Worm (Caenorhabditis elegans) whole organism, young adult: ENCODE measurements around the gene ZK1307.1.

ENCODE experiments used
- D2030.7 ChIP-seq: fragments of 200-800 bp; sonication (Bioruptor generic); IDR thresholded peaks from 2 replicates; pipeline ENCODE4 v1.3.6; 2022; ENCODE audit warnings: missing genetic modification reagents, missing genetic modification characterization, missing compliant biosample characterization
- F10E7.11 ChIP-seq: sonication (generic microtip); optimal IDR thresholded peaks from 2 replicates; lab custom pipeline; 2017; ENCODE audit warnings: mild to moderate bottlenecking, missing genetic modification characterization, moderate library complexity, missing compliant biosample characterization
- F33H1.4 ChIP-seq: fragments of 200-800 bp; sonication (Bioruptor generic); IDR thresholded peaks from 2 replicates; pipeline ENCODE4 v1.3.6; 2022; ENCODE audit warnings: missing genetic modification reagents, missing genetic modification characterization, missing compliant biosample characterization
- F55B11.4 ChIP-seq: sonication (generic microtip); optimal IDR thresholded peaks from 2 replicates; lab custom pipeline; 2016; ENCODE audit warnings: missing compliant biosample characterization, missing genetic modification characterization, borderline replicate concordance; ENCODE audit not compliant: insufficient read depth
- F57A8.1 ChIP-seq: fragments of 200-800 bp; sonication (Bioruptor generic); optimal IDR thresholded peaks from 2 replicates; lab custom pipeline; 2018; ENCODE audit warnings: mild to moderate bottlenecking, missing genetic modification characterization, moderate library complexity, missing compliant biosample characterization
- T07F8.4 ChIP-seq: sonication (generic microtip); optimal IDR thresholded peaks from 2 replicates; lab custom pipeline; 2016; ENCODE audit warnings: mild to moderate bottlenecking, missing genetic modification characterization, moderate library complexity, missing compliant biosample characterization
- T26A5.8 ChIP-seq: sonication (generic microtip); optimal IDR thresholded peaks from 2 replicates; lab custom pipeline; 2016; ENCODE audit warnings: missing genetic modification characterization, missing compliant biosample characterization
- Y67H2A.10 ChIP-seq: fragments of 200-800 bp; sonication (Bioruptor generic); conservative IDR thresholded peaks from 2 replicates; pipeline ENCODE4 v1.3.6; 2022; ENCODE audit warnings: missing genetic modification reagents, missing genetic modification characterization, missing compliant biosample characterization
- Y79H2A.3 ChIP-seq: fragments of 200-800 bp; sonication (Bioruptor generic); conservative IDR thresholded peaks from 2 replicates; pipeline ENCODE4 v1.3.6; 2022; ENCODE audit warnings: missing genetic modification reagents, missing genetic modification characterization, missing compliant biosample characterization
- ZK185.1 ChIP-seq: sonication (generic microtip); optimal IDR thresholded peaks from 2 replicates; lab custom pipeline; 2016; ENCODE audit warnings: mild to moderate bottlenecking, missing genetic modification characterization, missing compliant biosample characterization; ENCODE audit not compliant: poor library complexity, severe bottlenecking
- akir-1 ChIP-seq: fragments of 200-800 bp; sonication (Bioruptor generic); optimal IDR thresholded peaks from 2 replicates; lab custom pipeline; 2018; ENCODE audit warnings: mild to moderate bottlenecking, missing genetic modification characterization, moderate library complexity, missing compliant biosample characterization
- aptf-2 ChIP-seq: fragments of 200-800 bp; sonication (Bioruptor generic); conservative IDR thresholded peaks from 2 replicates; pipeline ENCODE4 v1.3.6; 2022; ENCODE audit warnings: missing genetic modification reagents, missing genetic modification characterization, missing compliant biosample characterization
- aptf-3 ChIP-seq: fragments of 200-800 bp; sonication (Bioruptor generic); IDR thresholded peaks from 2 replicates; pipeline ENCODE4 v1.3.6; 2022; ENCODE audit warnings: missing genetic modification characterization, missing compliant biosample characterization
- ccch-3 ChIP-seq: fragments of 200-800 bp; sonication (Bioruptor generic); optimal IDR thresholded peaks from 2 replicates; lab custom pipeline; 2018; ENCODE audit warnings: mild to moderate bottlenecking, missing genetic modification characterization, missing compliant biosample characterization
- ceh-40 ChIP-seq: fragments of 200-800 bp; sonication (Bioruptor generic); IDR thresholded peaks from 2 replicates; pipeline ENCODE4 v1.3.6; 2022; ENCODE audit warnings: missing genetic modification characterization, missing compliant biosample characterization
- ceh-58 ChIP-seq: fragments of 200-800 bp; sonication (Bioruptor generic); IDR thresholded peaks from 2 replicates; pipeline ENCODE4 v1.3.6; 2022; ENCODE audit warnings: missing genetic modification characterization, missing compliant biosample characterization
- chd-7 ChIP-seq: sonication (generic microtip); optimal IDR thresholded peaks from 2 replicates; lab custom pipeline; 2016; ENCODE audit warnings: mild to moderate bottlenecking, missing genetic modification characterization, moderate library complexity, missing compliant biosample characterization
- dox-1 ChIP-seq: fragments of 200-800 bp; sonication (Bioruptor generic); IDR thresholded peaks from 2 replicates; pipeline ENCODE4 v1.3.6; 2022; ENCODE audit warnings: missing genetic modification reagents, missing genetic modification characterization, missing compliant biosample characterization
- dpff-1 ChIP-seq: sonication (generic microtip); optimal IDR thresholded peaks from 2 replicates; lab custom pipeline; 2017; ENCODE audit warnings: mild to moderate bottlenecking, missing genetic modification characterization, missing compliant biosample characterization
- egl-18 ChIP-seq: fragments of 200-800 bp; sonication (Bioruptor generic); IDR thresholded peaks from 2 replicates; pipeline ENCODE4 v1.3.6; 2022; ENCODE audit warnings: missing genetic modification reagents, missing genetic modification characterization, missing compliant biosample characterization
- egrh-3 ChIP-seq: fragments of 200-800 bp; sonication (Bioruptor generic); IDR thresholded peaks from 2 replicates; pipeline ENCODE4 v1.3.6; 2022; ENCODE audit warnings: missing genetic modification reagents, missing genetic modification characterization, missing compliant biosample characterization
- hmg-1.2 ChIP-seq: fragments of 200-800 bp; sonication (Bioruptor generic); IDR thresholded peaks from 2 replicates; pipeline ENCODE4 v1.3.6; 2022; ENCODE audit warnings: missing genetic modification reagents, missing genetic modification characterization, missing compliant biosample characterization
- hmg-20 ChIP-seq: fragments of 200-800 bp; sonication (Bioruptor generic); IDR thresholded peaks from 2 replicates; pipeline ENCODE4 v1.3.6; 2022; ENCODE audit warnings: missing genetic modification reagents, missing genetic modification characterization, missing compliant biosample characterization
- hrde-1 ChIP-seq: sonication (generic microtip); optimal IDR thresholded peaks from 2 replicates; lab custom pipeline; 2016; ENCODE audit warnings: missing genetic modification characterization, mild to moderate bottlenecking, missing compliant biosample characterization, moderate library complexity, missing genotype, missing genetic modification reagents, borderline replicate concordance
- hsf-1 ChIP-seq: fragments of 200-800 bp; sonication (Bioruptor generic); IDR thresholded peaks from 2 replicates; pipeline ENCODE4 v1.3.6; 2022; ENCODE audit warnings: missing genetic modification reagents, missing genetic modification characterization, missing compliant biosample characterization
- lag-1 ChIP-seq: fragments of 200-800 bp; sonication (Bioruptor generic); IDR thresholded peaks from 2 replicates; pipeline ENCODE4 v1.3.6; 2022; ENCODE audit warnings: missing genetic modification reagents, missing genetic modification characterization, missing compliant biosample characterization
- lin-40 ChIP-seq: sonication (generic microtip); optimal IDR thresholded peaks from 2 replicates; lab custom pipeline; 2016; ENCODE audit warnings: missing genetic modification characterization, mild to moderate bottlenecking, missing compliant biosample characterization, missing genotype, missing genetic modification reagents
- lin-54 ChIP-seq: fragments of 200-800 bp; sonication (Bioruptor generic); optimal IDR thresholded peaks from 2 replicates; lab custom pipeline; 2018; ENCODE audit warnings: mild to moderate bottlenecking, missing genetic modification characterization, missing compliant biosample characterization
- lsl-1 ChIP-seq: fragments of 200-800 bp; sonication (Bioruptor generic); optimal IDR thresholded peaks from 2 replicates; lab custom pipeline; 2018; ENCODE audit warnings: mild to moderate bottlenecking, missing genetic modification characterization, moderate library complexity, missing compliant biosample characterization
- madf-3 ChIP-seq: fragments of 200-800 bp; sonication (Bioruptor generic); IDR thresholded peaks from 2 replicates; pipeline ENCODE4 v1.3.6; 2022; ENCODE audit warnings: missing genetic modification reagents, missing genetic modification characterization, missing compliant biosample characterization
- madf-6 ChIP-seq: fragments of 200-800 bp; sonication (Bioruptor generic); IDR thresholded peaks from 2 replicates; pipeline ENCODE4 v1.3.6; 2022; ENCODE audit warnings: missing genetic modification reagents, missing genetic modification characterization, missing compliant biosample characterization
- mcd-1 ChIP-seq: fragments of 200-800 bp; sonication (Bioruptor generic); IDR thresholded peaks from 2 replicates; pipeline ENCODE4 v1.3.6; 2022; ENCODE audit warnings: missing genetic modification reagents, missing genetic modification characterization, missing compliant biosample characterization
- nfyb-1 ChIP-seq: fragments of 200-800 bp; sonication (Bioruptor generic); IDR thresholded peaks from 2 replicates; pipeline ENCODE4 v1.3.6; 2022; ENCODE audit warnings: missing genetic modification reagents, missing genetic modification characterization, missing compliant biosample characterization
- nhr-80 ChIP-seq: sonication (generic microtip); optimal IDR thresholded peaks from 2 replicates; lab custom pipeline; 2016; ENCODE audit warnings: missing genetic modification characterization, missing compliant biosample characterization
- tbx-9 ChIP-seq: sonication (generic microtip); optimal IDR thresholded peaks from 2 replicates; lab custom pipeline; 2016; ENCODE audit warnings: borderline replicate concordance, missing genetic modification characterization, inconsistent platforms, missing compliant biosample characterization
- zfh-2 ChIP-seq: fragments of 200-800 bp; sonication (Bioruptor generic); conservative IDR thresholded peaks from 2 replicates; pipeline ENCODE4 v1.3.6; 2022; ENCODE audit warnings: missing genetic modification reagents, missing genetic modification characterization, missing compliant biosample characterization

Gene ZK1307.1

DNA sequence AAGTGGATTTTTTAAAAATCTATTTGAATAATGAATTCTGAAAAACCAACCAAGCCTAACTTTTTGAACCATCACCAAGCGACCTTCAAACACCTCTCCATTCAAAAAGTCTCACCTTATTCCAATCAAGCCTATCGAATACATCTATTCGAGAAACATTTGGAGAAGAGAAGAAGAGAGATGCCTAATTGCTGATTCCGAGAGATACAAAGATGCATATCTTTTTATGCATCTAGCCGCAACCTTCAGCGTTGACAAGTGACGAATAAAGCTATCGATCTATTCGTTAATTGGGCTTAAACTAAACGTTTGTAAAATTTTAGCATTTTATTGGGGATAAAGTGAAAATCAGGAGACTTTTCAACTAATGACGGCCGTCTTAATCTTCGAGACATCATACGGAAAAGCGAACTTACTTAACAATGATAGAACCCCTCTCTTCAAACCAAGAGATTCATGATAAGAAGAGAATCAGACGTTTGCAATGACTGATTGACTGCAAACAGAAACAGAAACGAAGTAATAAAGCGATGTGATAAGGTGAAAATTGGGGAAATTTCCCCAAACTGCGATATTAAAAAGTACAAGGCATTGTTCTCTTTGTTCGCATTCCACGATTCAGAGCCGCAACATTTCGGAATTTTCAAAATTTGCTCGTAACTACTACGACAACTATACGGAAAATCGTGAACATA lies 10.3 kb downstream of the ZK1307.1 start:
- TF ChIP-seq hrde-1 (tag; lab: Kevin White, UChicago) (no peak), lsl-1 (GFP tag; lab: Kevin White, UChicago) (no peak), dpff-1 (tag; lab: Kevin White, UChicago) (no peak), hmg-20 (GFP tag; lab: Robert Waterston, UW) (no peak), madf-6 (GFP tag; lab: Robert Waterston, UW) (0 out of 2 replicates have a peak, but pooled peaks have one; percentile 31), aptf-2 (GFP tag; lab: Robert Waterston, UW) (no peak), nhr-80 (tag; lab: Kevin White, UChicago) (peak; percentile 50), lin-54 (GFP tag; lab: Kevin White, UChicago) (no peak), madf-3 (GFP tag; lab: Robert Waterston, UW) (no peak), ceh-40 (GFP tag; lab: Robert Waterston, UW) (no peak)

ce11 chrII:9644438-9644837 lies 10.9 kb downstream of the ZK1307.1 start, which contains the start of gene fzr-1:
fzr-1 (minus strand) TSS chrII:9644466.
- no peak for TF ChIP-seq lag-1
- no peak for TF ChIP-seq mcd-1 (GFP tag; lab: Robert Waterston, UW)
- no peak for TF ChIP-seq Y79H2A.3 (GFP tag; lab: Robert Waterston, UW)
- TF ChIP-seq F57A8.1 (GFP tag; lab: Kevin White, UChicago): no peak
- no peak for TF ChIP-seq lin-40 (tag; lab: Kevin White, UChicago)
- TF ChIP-seq tbx-9: no peak
- TF ChIP-seq, all 124 proteins: peak for 0

DNA sequence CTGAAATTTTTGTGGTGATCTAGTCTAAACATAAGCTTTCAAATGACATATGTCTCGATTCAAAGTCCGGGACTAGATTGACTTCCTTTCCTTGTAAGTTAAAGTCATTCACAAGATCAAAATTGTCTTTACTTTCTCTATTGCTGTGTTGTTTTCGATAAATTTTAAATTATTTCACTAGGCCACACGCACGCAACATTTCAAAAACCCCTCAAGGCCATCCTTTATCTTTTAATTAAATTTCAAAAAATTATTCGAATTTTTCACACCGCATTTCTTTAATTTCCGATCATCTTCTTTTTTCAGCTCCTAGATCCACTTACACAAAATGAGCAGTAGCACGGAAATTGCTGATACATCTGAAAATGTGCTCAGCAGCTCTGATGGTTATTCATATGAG lies 19.1 kb downstream of the ZK1307.1 start, which contains the start of gene ZK1307.7:
Gene ZK1307.7 (plus strand): TSS at position 301 of the 400 bp plus-strand sequence.
- no peak for TF ChIP-seq zfh-2 (GFP tag; lab: Robert Waterston, UW)
- TF ChIP-seq T26A5.8 (tag; lab: Kevin White, UChicago): no peak
- no peak for TF ChIP-seq hmg-1.2 (GFP tag; lab: Robert Waterston, UW)
- no peak for TF ChIP-seq egl-18 (GFP tag; lab: Robert Waterston, UW)
- TF ChIP-seq Y67H2A.10 (GFP tag; lab: Robert Waterston, UW): no peak
- no peak for TF ChIP-seq ceh-58
- TF ChIP-seq T07F8.4 (tag; lab: Kevin White, UChicago): no peak
- TF ChIP-seq lag-1: no peak
- TF ChIP-seq ccch-3: no peak
- TF ChIP-seq nfyb-1 (GFP tag; lab: Robert Waterston, UW): no peak
- TF ChIP-seq chd-7 (tag; lab: Kevin White, UChicago): no peak
- no peak for TF ChIP-seq ZK185.1 (tag; lab: Kevin White, UChicago)
- no peak for TF ChIP-seq hrde-1 (tag; lab: Kevin White, UChicago)
- TF ChIP-seq F55B11.4: no peak
- no peak for TF ChIP-seq dox-1 (GFP tag; lab: Robert Waterston, UW)
- TF ChIP-seq F10E7.11 (tag; lab: Kevin White, UChicago): no peak
- TF ChIP-seq akir-1 (GFP tag; lab: Kevin White, UChicago): no peak
- TF ChIP-seq nhr-80 (tag; lab: Kevin White, UChicago): no peak

DNA sequence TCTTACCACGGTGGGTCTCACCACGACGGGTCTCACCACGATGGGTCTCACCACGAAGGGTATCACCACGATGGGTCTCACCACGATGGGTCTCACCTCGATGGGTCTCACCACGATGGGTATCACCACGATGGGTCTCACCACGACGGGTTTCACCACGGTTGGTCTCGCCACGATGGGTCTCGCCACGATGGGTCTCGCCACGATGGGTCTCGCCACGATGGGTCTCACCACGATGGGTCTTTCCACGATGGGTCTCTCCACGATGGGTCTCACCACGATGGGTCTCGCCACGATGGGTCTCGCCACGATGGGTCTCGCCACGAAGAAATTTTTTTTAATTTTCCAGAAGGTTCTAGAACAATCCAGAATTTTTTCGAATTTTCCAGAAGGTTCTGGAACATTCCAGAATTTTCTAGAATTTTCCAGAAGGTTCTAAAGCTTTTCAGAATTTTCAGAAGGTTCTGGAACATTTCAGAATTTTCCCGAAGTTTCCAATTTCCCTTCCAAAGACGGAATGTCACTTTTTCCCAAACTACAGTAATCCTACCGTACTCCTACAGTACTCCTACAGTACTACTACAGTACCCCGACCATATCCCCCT lies 21.3 kb downstream of the ZK1307.1 start:
- TF ChIP-seq dox-1 (GFP tag; lab: Robert Waterston, UW) (peak; percentile 33; the same call in 1 of the 2 replicates), aptf-3 (GFP tag; lab: Robert Waterston, UW) (0 out of 2 replicates have a peak, but pooled peaks have one; percentile 22), hsf-1 (peak; percentile 95), madf-6 (GFP tag; lab: Robert Waterston, UW) (peak; percentile 28), madf-3 (GFP tag; lab: Robert Waterston, UW) (peak; percentile 70; the same call in 1 of the 2 replicates), D2030.7 (GFP tag; lab: Robert Waterston, UW) (peak; percentile 21; the same call in 1 of the 2 replicates), egrh-3 (GFP tag; lab: Robert Waterston, UW) (peak; percentile 14; the same call in 1 of the 2 replicates), F33H1.4 (GFP tag; lab: Robert Waterston, UW) (peak; percentile 60)
